Worm (Caenorhabditis elegans) whole organism, L1 larva: ENCODE data around the gene F46G11.4.

Source experiments
- aly-2 ChIP-seq: fragments of 150-350 bp; optimal IDR thresholded peaks from 2 replicates; lab custom pipeline; 2014; ENCODE audit warnings: missing biosample characterization, missing genetic modification characterization
- ama-1 ChIP-seq: fragments of 150-350 bp; optimal IDR thresholded peaks from 2 replicates; lab custom pipeline; 2014
- hlh-17 ChIP-seq: fragments of 200-800 bp; sonication (Bioruptor generic); optimal IDR thresholded peaks from 2 replicates; lab custom pipeline; 2018; ENCODE audit warnings: missing genetic modification characterization, mild to moderate bottlenecking, missing compliant biosample characterization, moderate library complexity, borderline replicate concordance
- lin-13 ChIP-seq: fragments of 150-350 bp; optimal IDR thresholded peaks from 2 replicates; lab custom pipeline; 2014; ENCODE audit warnings: missing biosample characterization, missing genetic modification reagents, missing genetic modification characterization
- lir-3 ChIP-seq: sonication (generic microtip); optimal IDR thresholded peaks from 2 replicates; lab custom pipeline; 2016; ENCODE audit warnings: mild to moderate bottlenecking, missing genetic modification characterization, moderate library complexity, missing compliant biosample characterization; ENCODE audit not compliant: poor library complexity
- nhr-11 ChIP-seq: fragments of 150-350 bp; optimal IDR thresholded peaks from 2 replicates; lab custom pipeline; 2014; ENCODE audit warnings: missing biosample characterization, missing genetic modification characterization
- nhr-71 ChIP-seq: sonication (generic microtip); optimal IDR thresholded peaks from 2 replicates; lab custom pipeline; 2016; ENCODE audit warnings: mild to moderate bottlenecking, missing genetic modification characterization, moderate library complexity, missing compliant biosample characterization
- nhr-84 ChIP-seq: sonication (generic microtip); optimal IDR thresholded peaks from 2 replicates; lab custom pipeline; 2017; ENCODE audit warnings: missing biosample characterization, missing genetic modification characterization
- unc-62 ChIP-seq: fragments of 150-350 bp; optimal IDR thresholded peaks from 2 replicates; lab custom pipeline; 2014; ENCODE audit warnings: missing biosample characterization, missing genetic modification reagents, missing genetic modification characterization
- zip-4 ChIP-seq: fragments of 200-800 bp; sonication (Bioruptor generic); optimal IDR thresholded peaks from 2 replicates; lab custom pipeline; 2018; ENCODE audit warnings: mild to moderate bottlenecking, missing genetic modification characterization, moderate library complexity, missing compliant biosample characterization

- TF ChIP-seq nhr-11 = no peak
- TF ChIP-seq lin-13 (GFP tag; lab: Kevin White, UChicago) = no peak
- TF ChIP-seq unc-62 = no peak
- no peak for TF ChIP-seq lir-3 (tag; lab: Kevin White, UChicago)
- no peak for TF ChIP-seq hlh-17 (GFP tag; lab: Kevin White, UChicago)
- no peak for TF ChIP-seq aly-2 (tag; lab: Kevin White, UChicago)
- TF ChIP-seq ama-1 = no peak
- TF ChIP-seq nhr-71 (tag; lab: Kevin White, UChicago) = no peak
- TF ChIP-seq zip-4 (GFP tag; lab: Kevin White, UChicago) = no peak
- no peak for TF ChIP-seq nhr-84 (tag; lab: Kevin White, UChicago)
Measured at ce11 chrX:5787861-5788260, 10.7 kb downstream of the F46G11.4 start, which contains the start of gene F46G11.2.
